Fruit fly (Drosophila melanogaster): ENCODE measurements around the gene CG34241.

DNA sequence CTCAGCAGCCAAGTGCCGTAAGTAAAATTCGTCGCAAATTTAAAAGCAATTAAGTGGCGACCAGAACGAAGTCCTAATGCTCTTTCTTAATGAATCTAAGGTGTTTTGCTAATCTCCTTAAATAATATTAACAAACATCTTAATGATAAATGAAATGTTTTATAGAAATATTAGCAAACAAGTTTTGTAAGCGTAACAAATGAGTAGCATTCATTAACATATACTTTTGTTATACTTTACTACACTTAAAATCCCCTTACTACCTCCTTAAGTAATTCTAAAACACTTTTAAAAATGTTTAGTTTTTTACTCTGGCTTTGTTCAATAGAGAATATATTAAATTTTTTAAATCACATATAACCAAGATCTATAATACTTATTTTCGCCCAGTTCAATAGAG, 31.8 kb upstream of the CG34241 start:
- no peak for TF ChIP-seq CG32121 (GFP tag; IDR thresholded peaks at IDR 0.05)
- TF ChIP-seq EcR (GFP tag; optimal IDR thresholded peaks at IDR 0.05): no peak
- no peak for TF ChIP-seq CG8301 (tag; optimal IDR thresholded peaks at IDR 0.05)
- no peak for TF ChIP-seq CG17806 (tag; optimal IDR thresholded peaks at IDR 0.05)
- no peak for TF ChIP-seq CG4496 (GFP tag; IDR thresholded peaks at IDR 0.05)
- TF ChIP-seq rn (GFP tag; IDR thresholded peaks at IDR 0.05): no peak
- no peak for TF ChIP-seq CG13204 (GFP tag; optimal IDR thresholded peaks at IDR 0.05)
- no peak for TF ChIP-seq CG8159 (tag; optimal IDR thresholded peaks at IDR 0.05)
- TF ChIP-seq Pif1A (GFP tag; optimal IDR thresholded peaks at IDR 0.05): no peak
- TF ChIP-seq CG15710 (tag; optimal IDR thresholded peaks at IDR 0.05): no peak
